Worm (Caenorhabditis elegans): ENCODE data around the gene srx-88.

Gene srx-88

ce11 chrV:11535504-11536062 lies 47.7 kb upstream of the srx-88 start (continued):
- TF ChIP-seq ztf-7 (tag; optimal IDR thresholded peaks at IDR 0.05) = no peak
- no peak for TF ChIP-seq rbr-2 (tag; optimal IDR thresholded peaks at IDR 0.05)
- no peak for TF ChIP-seq mes-2 (tag; optimal IDR thresholded peaks at IDR 0.05; ENCODE audit: poor library complexity, severe bottlenecking)
- TF ChIP-seq lin-15B (tag; optimal IDR thresholded peaks at IDR 0.05) = no peak
- no peak for TF ChIP-seq zip-11 (GFP tag; IDR thresholded peaks at IDR 0.05)
- no peak for TF ChIP-seq dpl-1 (GFP tag; optimal IDR thresholded peaks at IDR 0.05)
- no peak for TF ChIP-seq tra-1 (GFP tag; IDR thresholded peaks at IDR 0.05)
- TF ChIP-seq attf-4 (tag; optimal IDR thresholded peaks at IDR 0.05) = no peak
- no peak for TF ChIP-seq sdz-12 (GFP tag; optimal IDR thresholded peaks at IDR 0.05)
- TF ChIP-seq jun-1 (tag; optimal IDR thresholded peaks at IDR 0.05) = no peak
- peak in 1 of 2 experiments; percentile 15 for TF ChIP-seq mdl-1 (tag; optimal IDR thresholded peaks at IDR 0.05)
- no peak for TF ChIP-seq daf-12 (tag; optimal IDR thresholded peaks at IDR 0.05)
- no peak for TF ChIP-seq set-16 (GFP tag; IDR thresholded peaks at IDR 0.05)
- peak; percentile 12 for TF ChIP-seq mep-1 (tag; optimal IDR thresholded peaks at IDR 0.05)
- 0 out of 2 replicates have a peak, but pooled peaks have one; percentile 18 for TF ChIP-seq lin-1 (GFP tag; IDR thresholded peaks at IDR 0.05)
- no peak for TF ChIP-seq nhr-6 (tag; optimal IDR thresholded peaks at IDR 0.05)
- TF ChIP-seq ztf-11 (tag; optimal IDR thresholded peaks at IDR 0.05) = no peak
- TF ChIP-seq nhr-77 (tag; optimal IDR thresholded peaks at IDR 0.05) = no peak
- no peak for TF ChIP-seq F26F4.8 (GFP tag; conservative IDR thresholded peaks at IDR 0.05)
- TF ChIP-seq T26A8.4 (GFP tag; IDR thresholded peaks at IDR 0.05) = no peak
- no peak for TF ChIP-seq aha-1 (tag)
- no peak for TF ChIP-seq lim-7 (GFP tag; IDR thresholded peaks at IDR 0.05)
- TF ChIP-seq snpc-4 (tag; optimal IDR thresholded peaks at IDR 0.05) = no peak
- peak; percentile 33 for TF ChIP-seq dve-1 (tag; optimal IDR thresholded peaks at IDR 0.05; ENCODE audit: insufficient read depth)
- no peak for TF ChIP-seq skn-1 (tag; optimal IDR thresholded peaks at IDR 0.05)
- TF ChIP-seq nhr-76 (tag; optimal IDR thresholded peaks at IDR 0.05) = no peak
- TF ChIP-seq nhr-25 (tag; optimal IDR thresholded peaks at IDR 0.05; ENCODE audit: borderline replicate concordance, insufficient read depth) = no peak
- no peak for TF ChIP-seq ceh-28 (tag; optimal IDR thresholded peaks at IDR 0.05)
- TF ChIP-seq madf-9 (GFP tag; conservative IDR thresholded peaks at IDR 0.05) = no peak
- no peak for TF ChIP-seq vab-7 (GFP tag; IDR thresholded peaks at IDR 0.05)
- no peak for TF ChIP-seq ceh-20 (GFP tag; IDR thresholded peaks at IDR 0.05)
- TF ChIP-seq ceh-32 (tag; optimal IDR thresholded peaks at IDR 0.05; ENCODE audit: poor library complexity) = no peak
- TF ChIP-seq Y105C5A.15 (GFP tag; IDR thresholded peaks at IDR 0.05) = no peak
- TF ChIP-seq lin-39 (tag; optimal IDR thresholded peaks at IDR 0.05) = no peak
- no peak for TF ChIP-seq tag-97 (GFP tag; IDR thresholded peaks at IDR 0.05)
- TF ChIP-seq unc-62 (GFP tag; optimal IDR thresholded peaks at IDR 0.05 in 1 of 2) = peak in 1 of 2 experiments; percentile 36
- no peak for TF ChIP-seq unc-62 (tag; optimal IDR thresholded peaks at IDR 0.05)
- no peak for TF ChIP-seq dmd-9 (GFP tag; IDR thresholded peaks at IDR 0.05)
- TF ChIP-seq daf-16 (GFP tag; optimal IDR thresholded peaks at IDR 0.05) = no peak
- TF ChIP-seq daf-16 (tag; optimal IDR thresholded peaks at IDR 0.05) = peak; percentile 42
- TF ChIP-seq duxl-1 (tag; optimal IDR thresholded peaks at IDR 0.05; ENCODE audit: poor library complexity) = no peak
- TF ChIP-seq T20F7.1 (GFP tag; optimal IDR thresholded peaks at IDR 0.05) = no peak
- TF ChIP-seq nhr-102 (tag; optimal IDR thresholded peaks at IDR 0.05) = no peak
- no peak for TF ChIP-seq cey-2 (tag; optimal IDR thresholded peaks at IDR 0.05; ENCODE audit: borderline replicate concordance, insufficient read depth)
- no peak for TF ChIP-seq unc-130 (GFP tag; optimal IDR thresholded peaks at IDR 0.05)
- no peak for TF ChIP-seq madf-5 (GFP tag; IDR thresholded peaks at IDR 0.05)
- TF ChIP-seq ceh-44 (GFP tag; IDR thresholded peaks at IDR 0.05) = no peak
- no peak for TF ChIP-seq F10B5.3 (tag; optimal IDR thresholded peaks at IDR 0.05)
- no peak for TF ChIP-seq fkh-10 (GFP tag; optimal IDR thresholded peaks at IDR 0.05)
- no peak for TF ChIP-seq zag-1 (tag; optimal IDR thresholded peaks at IDR 0.05)
- TF ChIP-seq dmd-6 (GFP tag; IDR thresholded peaks at IDR 0.05) = peak; percentile 78
- no peak for TF ChIP-seq ceh-62 (tag; optimal IDR thresholded peaks at IDR 0.05)
